Worm (Caenorhabditis elegans) whole organism, L2 larva: ENCODE results near the gene tre-5.

Experiments
- C34F6.9 ChIP-seq: fragments of 150-350 bp; optimal IDR thresholded peaks from 2 replicates; lab custom pipeline; 2014; ENCODE audit warnings: missing biosample characterization, missing genetic modification characterization
- R02D3.7 ChIP-seq: fragments of 150-350 bp; optimal IDR thresholded peaks from 2 replicates; lab custom pipeline; 2014; ENCODE audit warnings: missing biosample characterization, missing genetic modification characterization
- aly-2 ChIP-seq: fragments of 150-350 bp; optimal IDR thresholded peaks from 2 replicates; lab custom pipeline; 2014; ENCODE audit warnings: missing biosample characterization, missing genetic modification characterization
- egl-27 ChIP-seq: sonication (generic microtip); optimal IDR thresholded peaks from 3 replicates; lab custom pipeline; 2017; ENCODE audit warnings: missing biosample characterization, missing genetic modification reagents, missing genetic modification characterization
- elt-3 ChIP-seq: sonication (generic microtip); optimal IDR thresholded peaks from 2 replicates; lab custom pipeline; 2017; ENCODE audit warnings: missing biosample characterization, missing genetic modification characterization
- fos-1 ChIP-seq: fragments of 150-350 bp; optimal IDR thresholded peaks from 2 replicates; lab custom pipeline; 2014; ENCODE audit warnings: missing biosample characterization, missing genetic modification characterization
- mbf-1 ChIP-seq: sonication (generic microtip); optimal IDR thresholded peaks from 2 replicates; lab custom pipeline; 2017; ENCODE audit warnings: missing biosample characterization, missing genetic modification characterization
- nhr-11 ChIP-seq: fragments of 150-350 bp; optimal IDR thresholded peaks from 2 replicates; lab custom pipeline; 2014; ENCODE audit warnings: missing biosample characterization, missing genetic modification characterization
- nhr-77 ChIP-seq: fragments of 150-350 bp; optimal IDR thresholded peaks from 2 replicates; lab custom pipeline; 2014; ENCODE audit warnings: missing biosample characterization, missing genetic modification characterization
- unc-39 ChIP-seq: fragments of 150-350 bp; optimal IDR thresholded peaks from 2 replicates; lab custom pipeline; 2014; ENCODE audit warnings: missing biosample characterization, missing genetic modification characterization
- unc-62 ChIP-seq: fragments of 150-350 bp; optimal IDR thresholded peaks from 2 replicates; lab custom pipeline; 2014; ENCODE audit warnings: missing biosample characterization, missing genetic modification reagents, missing genetic modification characterization
- zag-1 ChIP-seq: fragments of 150-350 bp; optimal IDR thresholded peaks from 2 replicates; lab custom pipeline; 2014; ENCODE audit warnings: missing biosample characterization, missing genetic modification characterization
- ztf-11 ChIP-seq: sonication (generic microtip); optimal IDR thresholded peaks from 2 replicates; lab custom pipeline; 2017; ENCODE audit warnings: missing biosample characterization, missing genetic modification characterization

DNA sequence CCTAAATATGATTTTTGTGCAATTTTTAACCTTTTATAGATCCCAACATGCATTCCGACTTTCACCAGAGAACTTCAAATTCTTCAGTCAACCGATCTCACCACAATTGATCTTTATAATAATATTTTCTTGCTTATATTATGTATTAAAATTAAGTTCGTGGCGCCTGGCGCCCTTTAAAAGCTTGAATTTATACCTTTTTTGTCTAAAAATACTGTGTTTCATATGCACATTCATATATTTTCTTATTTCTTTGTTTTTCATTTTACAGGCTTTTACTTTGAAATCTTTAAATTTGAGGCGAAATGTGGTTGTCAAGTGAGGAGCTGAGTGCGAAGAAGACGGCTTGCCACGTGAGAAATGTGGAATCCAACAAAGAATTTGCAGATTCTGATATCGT lies 10.4 kb downstream of the tre-5 start, which contains the start of gene rpoa-49:
- TF ChIP-seq unc-39 (tag; lab: Kevin White, UChicago) (no peak), fos-1 (tag; lab: Kevin White, UChicago) (no peak), zag-1 (tag; lab: Kevin White, UChicago) (no peak), C34F6.9 (no peak), elt-3 (tag; lab: Kevin White, UChicago) (no peak), ztf-11 (tag; lab: Kevin White, UChicago) (no peak), unc-62 (GFP tag; lab: Kevin White, UChicago) (no peak), egl-27 (tag; lab: Kevin White, UChicago) (no peak), mbf-1 (tag; lab: Kevin White, UChicago) (no peak), aly-2 (tag; lab: Kevin White, UChicago) (no peak), nhr-11 (tag; lab: Kevin White, UChicago) (no peak), R02D3.7 (tag; lab: Kevin White, UChicago) (no peak), nhr-77 (no peak)
